Worm (Caenorhabditis elegans) whole organism, early embryonic: ENCODE results near the gene C17B7.8.

Experiments used
- B0310.2 ChIP-seq: sonication (generic microtip); optimal IDR thresholded peaks from 2 replicates; lab custom pipeline; 2016; ENCODE audit warnings: mild to moderate bottlenecking, missing genetic modification characterization, missing compliant biosample characterization
- F13C5.2 ChIP-seq: sonication (generic microtip); optimal IDR thresholded peaks from 2 replicates; lab custom pipeline; 2017; ENCODE audit warnings: mild to moderate bottlenecking, missing genetic modification characterization, inconsistent platforms, missing compliant biosample characterization
- aly-1 ChIP-seq: sonication (generic microtip); optimal IDR thresholded peaks from 2 replicates; lab custom pipeline; 2016; ENCODE audit warnings: missing genetic modification characterization, missing compliant biosample characterization
- ama-1 ChIP-seq: fragments of 150-350 bp; optimal IDR thresholded peaks from 2 replicates; lab custom pipeline; 2014
- ceh-13 ChIP-seq: fragments of 200-800 bp; sonication (Bioruptor generic); optimal IDR thresholded peaks from 2 replicates; lab custom pipeline; 2018; ENCODE audit warnings: mild to moderate bottlenecking, missing genetic modification characterization, missing compliant biosample characterization
- ceh-36 ChIP-seq: sonication (generic microtip); optimal IDR thresholded peaks from 2 replicates; lab custom pipeline; 2016; ENCODE audit warnings: missing genetic modification characterization, inconsistent platforms, missing compliant biosample characterization
- flt-1 ChIP-seq: fragments of 200-800 bp; sonication (Bioruptor generic); IDR thresholded peaks from 2 replicates; pipeline ENCODE4 v1.3.6; 2022; ENCODE audit warnings: missing genetic modification characterization, missing compliant biosample characterization
- hmbx-1 ChIP-seq: sonication (generic microtip); optimal IDR thresholded peaks from 2 replicates; lab custom pipeline; 2016; ENCODE audit warnings: mild to moderate bottlenecking, missing genetic modification characterization, missing compliant biosample characterization
- hmg-4 ChIP-seq: fragments of 200-800 bp; sonication (Bioruptor generic); optimal IDR thresholded peaks from 2 replicates; lab custom pipeline; 2018; ENCODE audit warnings: mild to moderate bottlenecking, missing genetic modification characterization, missing compliant biosample characterization
- hnd-1 ChIP-seq: sonication (generic microtip); optimal IDR thresholded peaks from 2 replicates; lab custom pipeline; 2016; ENCODE audit warnings: missing genetic modification characterization, missing compliant biosample characterization
- pes-1 ChIP-seq: fragments of 200-800 bp; sonication (Bioruptor generic); IDR thresholded peaks from 2 replicates; pipeline ENCODE4 v1.3.6; 2022; ENCODE audit warnings: missing genetic modification reagents, missing genetic modification characterization, missing compliant biosample characterization
- scrt-1 ChIP-seq: fragments of 200-800 bp; sonication (Bioruptor generic); IDR thresholded peaks from 2 replicates; pipeline ENCODE4 v1.3.6; 2022; ENCODE audit warnings: missing genetic modification characterization, missing compliant biosample characterization
- sea-1 ChIP-seq: fragments of 200-800 bp; sonication (Bioruptor generic); conservative IDR thresholded peaks from 2 replicates; pipeline ENCODE4 v1.3.6; 2022; ENCODE audit warnings: missing genetic modification characterization, missing compliant biosample characterization
- tbx-11 ChIP-seq: fragments of 200-800 bp; sonication (Bioruptor generic); IDR thresholded peaks from 2 replicates; pipeline ENCODE4 v1.3.6; 2022; ENCODE audit warnings: missing genetic modification characterization, missing compliant biosample characterization
- tbx-37 ChIP-seq: fragments of 200-800 bp; sonication (Bioruptor generic); conservative IDR thresholded peaks from 2 replicates; pipeline ENCODE4 v1.3.6; 2022; ENCODE audit warnings: missing genetic modification reagents, missing genetic modification characterization, missing compliant biosample characterization
- tra-4 ChIP-seq: sonication (generic microtip); optimal IDR thresholded peaks from 2 replicates; lab custom pipeline; 2017; ENCODE audit warnings: missing genetic modification characterization, missing compliant biosample characterization

C17B7.8 gene

ce11 chrV:3278101-3278639 lies 45.9 kb downstream of the C17B7.8 start, which contains the start of gene fbxa-64:
Gene fbxa-64, minus strand, starts transcription at chrV:3278151.
- TF ChIP-seq B0310.2 (tag; lab: Kevin White, UChicago) (no peak), flt-1 (GFP tag; lab: Robert Waterston, UW) (no peak), F13C5.2 (tag; lab: Kevin White, UChicago) (no peak), hnd-1 (tag; lab: Kevin White, UChicago) (no peak), tbx-11 (no peak), scrt-1 (GFP tag; lab: Robert Waterston, UW) (no peak), pes-1 (no peak), ceh-36 (tag; lab: Kevin White, UChicago) (no peak), tra-4 (tag; lab: Kevin White, UChicago) (no peak), ama-1 (lab: Kevin White, UChicago) (no peak), hmg-4 (GFP tag; lab: Kevin White, UChicago) (no peak), hmbx-1 (no peak), sea-1 (GFP tag; lab: Robert Waterston, UW) (no peak), aly-1 (tag; lab: Kevin White, UChicago) (no peak), ceh-13 (GFP tag; lab: Kevin White, UChicago) (no peak)

DNA sequence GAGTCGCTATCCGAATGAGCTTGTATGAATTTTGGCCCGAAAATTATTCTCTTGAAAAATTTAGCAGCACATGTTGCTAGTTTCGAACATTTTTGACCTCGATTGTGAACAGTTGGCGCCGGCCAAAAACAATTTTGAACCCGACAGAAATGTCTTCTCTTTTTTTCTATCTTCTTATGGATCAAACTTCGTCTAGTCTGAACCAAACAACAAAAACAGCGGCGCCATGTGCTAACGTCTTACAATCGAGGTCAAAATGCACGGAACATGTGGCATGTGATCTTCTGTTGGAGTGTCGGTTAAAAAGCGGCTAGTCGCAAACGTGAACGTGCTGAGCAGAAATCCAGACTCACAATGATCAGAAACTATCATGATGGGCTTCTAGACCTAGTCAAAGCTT lies 47.9 kb downstream of the C17B7.8 start:
- TF ChIP-seq ceh-13 (GFP tag; lab: Kevin White, UChicago) (no peak), ceh-36 (tag; lab: Kevin White, UChicago) (no peak), pes-1 (no peak), F13C5.2 (tag; lab: Kevin White, UChicago) (no peak), hmg-4 (GFP tag; lab: Kevin White, UChicago) (no peak), scrt-1 (GFP tag; lab: Robert Waterston, UW) (no peak)

- TF ChIP-seq ceh-36 (tag; lab: Kevin White, UChicago) (no peak), F13C5.2 (tag; lab: Kevin White, UChicago) (no peak), tbx-37 (GFP tag; lab: Robert Waterston, UW) (no peak), ama-1 (lab: Kevin White, UChicago) (no peak), hmg-4 (GFP tag; lab: Kevin White, UChicago) (no peak), aly-1 (tag; lab: Kevin White, UChicago) (no peak), sea-1 (GFP tag; lab: Robert Waterston, UW) (no peak), ceh-13 (GFP tag; lab: Kevin White, UChicago) (no peak), tra-4 (tag; lab: Kevin White, UChicago) (no peak), flt-1 (GFP tag; lab: Robert Waterston, UW) (no peak)
These were observed 49.0 kb downstream of the C17B7.8 start, which contains the start of gene T28A11.3 for ce11 chrV:3275033-3275432. Gene T28A11.3, plus strand, starts transcription at chrV:3275333.

- no peak for TF ChIP-seq hnd-1 (tag; lab: Kevin White, UChicago)
- TF ChIP-seq B0310.2 (tag; lab: Kevin White, UChicago) = no peak
- no peak for TF ChIP-seq scrt-1 (GFP tag; lab: Robert Waterston, UW)
- no peak for TF ChIP-seq sea-1 (GFP tag; lab: Robert Waterston, UW)
- no peak for TF ChIP-seq flt-1 (GFP tag; lab: Robert Waterston, UW)
- no peak for TF ChIP-seq pes-1
- TF ChIP-seq tra-4 (tag; lab: Kevin White, UChicago) = no peak
- no peak for TF ChIP-seq ama-1 (lab: Kevin White, UChicago)
- no peak for TF ChIP-seq hmbx-1
- no peak for TF ChIP-seq ceh-36 (tag; lab: Kevin White, UChicago)
- TF ChIP-seq hmg-4 (GFP tag; lab: Kevin White, UChicago) = no peak
- TF ChIP-seq ceh-13 (GFP tag; lab: Kevin White, UChicago) = no peak
- no peak for TF ChIP-seq tbx-11
- TF ChIP-seq F13C5.2 (tag; lab: Kevin White, UChicago) = no peak
- TF ChIP-seq tbx-37 (GFP tag; lab: Robert Waterston, UW) = no peak
These were observed 50.4 kb downstream of the C17B7.8 start, which contains the start of gene T28A11.4 for ce11 chrV:3273577-3274100. Gene T28A11.4, plus strand, starts transcription at chrV:3274050.

DNA sequence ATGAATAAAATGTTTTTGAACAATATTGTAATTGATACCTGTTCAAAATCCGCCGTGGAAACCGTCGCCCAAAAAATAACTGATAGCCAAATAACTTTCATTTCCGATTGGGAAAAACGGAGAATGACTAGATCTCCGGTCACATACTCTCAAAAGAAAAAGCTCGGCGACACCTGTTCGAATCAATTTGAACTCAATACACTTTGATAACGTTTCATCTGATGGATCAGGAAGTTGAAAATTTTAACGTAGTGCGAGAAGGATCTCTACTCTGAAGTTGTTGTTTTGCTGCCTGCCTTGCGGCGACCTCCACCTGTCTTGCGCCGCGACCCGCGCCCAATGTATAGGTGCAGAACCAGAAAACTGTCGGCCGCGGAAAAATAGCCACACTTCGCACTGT lies 50.9 kb downstream of the C17B7.8 start, which contains the start of gene T28A11.20:
Gene T28A11.20, minus strand, starts transcription at position 101 of the 400 bp plus-strand sequence.
- TF ChIP-seq tra-4 (tag; lab: Kevin White, UChicago) = no peak
- no peak for TF ChIP-seq ama-1 (lab: Kevin White, UChicago)
- no peak for TF ChIP-seq F13C5.2 (tag; lab: Kevin White, UChicago)
- TF ChIP-seq B0310.2 (tag; lab: Kevin White, UChicago) = no peak
